Worm (Caenorhabditis elegans) whole organism, young adult: ENCODE results near the gene T08D10.4.

ENCODE experiments used
- B0035.1 ChIP-seq: sonication (generic microtip); optimal IDR thresholded peaks from 2 replicates; lab custom pipeline; 2016; ENCODE audit warnings: missing genetic modification characterization, mild to moderate bottlenecking, missing compliant biosample characterization, missing genotype, missing genetic modification reagents
- B0261.1 ChIP-seq: sonication (generic microtip); optimal IDR thresholded peaks from 2 replicates; lab custom pipeline; 2016; ENCODE audit warnings: mild to moderate bottlenecking, missing genetic modification characterization, moderate library complexity, missing compliant biosample characterization
- C17E4.6 ChIP-seq: fragments of 200-800 bp; sonication (Bioruptor generic); IDR thresholded peaks from 2 replicates; pipeline ENCODE4 v1.3.6; 2022; ENCODE audit warnings: missing genetic modification reagents, missing genetic modification characterization, missing compliant biosample characterization
- F22D6.2 ChIP-seq: sonication (generic microtip); optimal IDR thresholded peaks from 2 replicates; lab custom pipeline; 2016; ENCODE audit warnings: mild to moderate bottlenecking, missing genetic modification characterization, missing compliant biosample characterization
- F39B2.1 ChIP-seq: fragments of 200-800 bp; sonication (Bioruptor generic); IDR thresholded peaks from 2 replicates; pipeline ENCODE4 v1.3.6; 2022; ENCODE audit warnings: missing genetic modification reagents, missing genetic modification characterization, missing compliant biosample characterization
- F55B11.4 ChIP-seq: sonication (generic microtip); optimal IDR thresholded peaks from 2 replicates; lab custom pipeline; 2016; ENCODE audit warnings: missing compliant biosample characterization, missing genetic modification characterization, borderline replicate concordance; ENCODE audit not compliant: insufficient read depth
- F57C9.4 ChIP-seq: sonication (generic microtip); optimal IDR thresholded peaks from 2 replicates; lab custom pipeline; 2017; ENCODE audit warnings: mild to moderate bottlenecking, missing genetic modification characterization, missing compliant biosample characterization
- Y53F4B.3 ChIP-seq: fragments of 200-800 bp; sonication (Bioruptor generic); IDR thresholded peaks from 2 replicates; pipeline ENCODE4 v1.3.6; 2022; ENCODE audit warnings: missing genetic modification reagents, missing genetic modification characterization, missing compliant biosample characterization
- Y53G8AR.9 ChIP-seq: fragments of 200-800 bp; sonication (Bioruptor generic); conservative IDR thresholded peaks from 2 replicates; pipeline ENCODE4 v1.3.6; 2022; ENCODE audit warnings: missing genetic modification reagents, missing genetic modification characterization, missing compliant biosample characterization
- ama-1 ChIP-seq, 3 experiments: fragments of 150-350 bp in 1 of 3; sonication (generic microtip) in 2 of 3; optimal IDR thresholded peaks; 2 replicates each; lab custom pipeline; 2014 to 2018; ENCODE audit warnings: missing biosample characterization in 2 of 3, missing genetic modification characterization in 2 of 3, missing genetic modification reagents in 2 of 3
- athp-1 ChIP-seq: sonication (generic microtip); optimal IDR thresholded peaks from 2 replicates; lab custom pipeline; 2017; ENCODE audit warnings: mild to moderate bottlenecking, missing genetic modification characterization, missing compliant biosample characterization
- ceh-100 ChIP-seq: fragments of 200-800 bp; sonication (Bioruptor generic); IDR thresholded peaks from 2 replicates; pipeline ENCODE4 v1.3.6; 2022; ENCODE audit warnings: missing genetic modification reagents, missing genetic modification characterization, missing compliant biosample characterization
- ceh-27 ChIP-seq: fragments of 200-800 bp; sonication (Bioruptor generic); optimal IDR thresholded peaks from 2 replicates; lab custom pipeline; 2018; ENCODE audit warnings: mild to moderate bottlenecking, missing genetic modification characterization, moderate library complexity, missing compliant biosample characterization
- ceh-79 ChIP-seq: sonication (generic microtip); optimal IDR thresholded peaks from 2 replicates; lab custom pipeline; 2017; ENCODE audit warnings: mild to moderate bottlenecking, missing genetic modification characterization, missing compliant biosample characterization
- dox-1 ChIP-seq: fragments of 200-800 bp; sonication (Bioruptor generic); IDR thresholded peaks from 2 replicates; pipeline ENCODE4 v1.3.6; 2022; ENCODE audit warnings: missing genetic modification reagents, missing genetic modification characterization, missing compliant biosample characterization
- efl-1 ChIP-seq: fragments of 150-350 bp; optimal IDR thresholded peaks from 2 replicates; lab custom pipeline; 2014; ENCODE audit warnings: missing biosample characterization, missing genetic modification reagents, missing genetic modification characterization
- egl-44 ChIP-seq: fragments of 200-800 bp; sonication (Bioruptor generic); IDR thresholded peaks from 2 replicates; pipeline ENCODE4 v1.3.6; 2022; ENCODE audit warnings: missing genetic modification reagents, missing genetic modification characterization, missing compliant biosample characterization
- ets-4 ChIP-seq: fragments of 200-800 bp; sonication (Bioruptor generic); optimal IDR thresholded peaks from 2 replicates; lab custom pipeline; 2018; ENCODE audit warnings: mild to moderate bottlenecking, missing genetic modification characterization, missing compliant biosample characterization
- fkh-3 ChIP-seq: sonication (generic microtip); optimal IDR thresholded peaks from 2 replicates; lab custom pipeline; 2016; ENCODE audit warnings: mild to moderate bottlenecking, missing genetic modification characterization, missing compliant biosample characterization
- hlh-12 ChIP-seq: sonication (generic microtip); optimal IDR thresholded peaks from 2 replicates; lab custom pipeline; 2016; ENCODE audit warnings: missing genetic modification characterization, missing compliant biosample characterization
- hrde-1 ChIP-seq: sonication (generic microtip); optimal IDR thresholded peaks from 2 replicates; lab custom pipeline; 2016; ENCODE audit warnings: missing genetic modification characterization, mild to moderate bottlenecking, missing compliant biosample characterization, moderate library complexity, missing genotype, missing genetic modification reagents, borderline replicate concordance
- hsf-1 ChIP-seq: fragments of 200-800 bp; sonication (Bioruptor generic); IDR thresholded peaks from 2 replicates; pipeline ENCODE4 v1.3.6; 2022; ENCODE audit warnings: missing genetic modification reagents, missing genetic modification characterization, missing compliant biosample characterization
- lin-40 ChIP-seq: sonication (generic microtip); optimal IDR thresholded peaks from 2 replicates; lab custom pipeline; 2016; ENCODE audit warnings: missing genetic modification characterization, mild to moderate bottlenecking, missing compliant biosample characterization, missing genotype, missing genetic modification reagents
- madf-3 ChIP-seq: fragments of 200-800 bp; sonication (Bioruptor generic); IDR thresholded peaks from 2 replicates; pipeline ENCODE4 v1.3.6; 2022; ENCODE audit warnings: missing genetic modification reagents, missing genetic modification characterization, missing compliant biosample characterization
- madf-6 ChIP-seq: fragments of 200-800 bp; sonication (Bioruptor generic); IDR thresholded peaks from 2 replicates; pipeline ENCODE4 v1.3.6; 2022; ENCODE audit warnings: missing genetic modification reagents, missing genetic modification characterization, missing compliant biosample characterization
- madf-8 ChIP-seq: fragments of 200-800 bp; sonication (Bioruptor generic); conservative IDR thresholded peaks from 2 replicates; pipeline ENCODE4 v1.3.6; 2022; ENCODE audit warnings: missing genetic modification reagents, missing genetic modification characterization, missing compliant biosample characterization
- mxl-1 ChIP-seq: sonication (generic microtip); optimal IDR thresholded peaks from 2 replicates; lab custom pipeline; 2016; ENCODE audit warnings: missing genetic modification characterization, missing compliant biosample characterization
- nfya-1 ChIP-seq: sonication (generic microtip); optimal IDR thresholded peaks from 2 replicates; lab custom pipeline; 2017; ENCODE audit warnings: antibody characterized with exemption, missing compliant biosample characterization, missing genetic modification characterization, borderline replicate concordance; ENCODE audit not compliant: insufficient read depth
- nhr-80 ChIP-seq: sonication (generic microtip); optimal IDR thresholded peaks from 2 replicates; lab custom pipeline; 2016; ENCODE audit warnings: missing genetic modification characterization, missing compliant biosample characterization
- nhr-90 ChIP-seq: sonication (generic microtip); optimal IDR thresholded peaks from 2 replicates; lab custom pipeline; 2016; ENCODE audit warnings: missing genotype, mild to moderate bottlenecking, missing genetic modification characterization, missing compliant biosample characterization
- pha-4 ChIP-seq: fragments of 150-350 bp; sonication (generic microtip); optimal IDR thresholded peaks from 2 replicates; lab custom pipeline; 2014; ENCODE audit warnings: missing biosample characterization, missing genetic modification reagents, missing genetic modification characterization
- sdz-38 ChIP-seq: sonication (generic microtip); optimal IDR thresholded peaks from 2 replicates; lab custom pipeline; 2016; ENCODE audit warnings: missing genotype, missing genetic modification characterization, missing compliant biosample characterization
- snpc-1.1 ChIP-seq: sonication (generic microtip); optimal IDR thresholded peaks from 2 replicates; lab custom pipeline; 2017; ENCODE audit warnings: missing genetic modification characterization, mild to moderate bottlenecking, missing compliant biosample characterization, antibody characterized with exemption, moderate library complexity, missing genotype, missing genetic modification reagents; ENCODE audit not compliant: insufficient read depth
- snpc-1.3 ChIP-seq: sonication (generic microtip); optimal IDR thresholded peaks from 2 replicates; lab custom pipeline; 2017; ENCODE audit warnings: missing genetic modification characterization, mild to moderate bottlenecking, missing compliant biosample characterization, antibody characterized with exemption, moderate library complexity, missing genotype, missing genetic modification reagents; ENCODE audit not compliant: insufficient read depth
- snpc-3.4 ChIP-seq: sonication (generic microtip); optimal IDR thresholded peaks from 2 replicates; lab custom pipeline; 2017; ENCODE audit warnings: missing genetic modification characterization, mild to moderate bottlenecking, missing compliant biosample characterization, antibody characterized with exemption, moderate library complexity, missing genotype, missing genetic modification reagents
- tbp1 ChIP-seq: fragments of 200-800 bp; sonication (Bioruptor generic); optimal IDR thresholded peaks from 2 replicates; lab custom pipeline; 2018; ENCODE audit warnings: mild to moderate bottlenecking, missing genetic modification characterization, missing compliant biosample characterization
- zim-3 ChIP-seq: sonication (generic microtip); optimal IDR thresholded peaks from 2 replicates; lab custom pipeline; 2017; ENCODE audit warnings: mild to moderate bottlenecking, missing genetic modification characterization, moderate library complexity, missing compliant biosample characterization
- ztf-18 ChIP-seq: sonication (generic microtip); optimal IDR thresholded peaks from 2 replicates; lab custom pipeline; 2016; ENCODE audit warnings: missing genotype, mild to moderate bottlenecking, missing genetic modification characterization, missing compliant biosample characterization
- ztf-26 ChIP-seq: sonication (generic microtip); optimal IDR thresholded peaks from 2 replicates; lab custom pipeline; 2017; ENCODE audit warnings: missing genetic modification characterization, missing compliant biosample characterization
- ztf-28 ChIP-seq: fragments of 200-800 bp; sonication (Bioruptor generic); IDR thresholded peaks from 2 replicates; pipeline ENCODE4 v1.3.6; 2022; ENCODE audit warnings: missing genetic modification reagents, missing genetic modification characterization, missing compliant biosample characterization

Gene T08D10.4

DNA sequence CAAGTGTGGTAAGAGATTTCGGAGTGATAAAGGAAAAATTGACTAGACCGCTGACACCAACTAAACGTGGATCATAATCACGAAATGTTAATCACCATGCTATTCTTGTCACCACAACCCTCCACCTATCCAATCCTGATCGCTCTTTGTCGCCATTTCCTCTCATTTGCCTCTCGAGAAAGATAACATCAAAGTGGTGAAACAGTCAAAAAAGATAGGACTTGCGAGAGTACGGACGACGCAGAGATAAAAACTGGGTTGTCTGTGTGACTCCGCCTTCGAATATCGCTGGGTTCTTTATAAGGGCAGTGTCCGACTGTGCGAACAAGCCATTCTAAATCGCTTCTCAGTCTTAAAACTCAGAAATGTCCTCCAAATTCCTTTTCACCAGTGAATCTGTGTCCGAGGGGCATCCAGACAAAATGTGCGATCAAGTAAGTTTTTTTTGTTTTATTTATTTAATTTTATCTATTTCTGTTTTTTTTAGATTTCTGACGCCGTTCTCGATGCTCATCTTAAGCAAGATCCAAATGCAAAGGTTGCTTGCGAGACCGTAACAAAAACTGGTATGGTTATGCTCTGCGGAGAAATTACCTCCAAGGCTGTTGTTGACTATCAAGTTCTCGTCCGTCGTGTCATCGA lies 12.7 kb upstream of the T08D10.4 start, which contains the start of gene sams-1:
sams-1 (plus strand) TSS at position 300 of the 642 bp plus-strand sequence.
- TF ChIP-seq egl-44 (no peak), dox-1 (GFP tag; lab: Robert Waterston, UW) (0 out of 2 replicates have a peak, but pooled peaks have one; percentile 6), nhr-80 (peak; percentile 8), ceh-79 (no peak), ama-1 (optimal IDR thresholded peaks at IDR 0.05; lab: Kevin White, UChicago) (peak; percentile 77), ama-1 (GFP tag; optimal IDR thresholded peaks at IDR 0.05; lab: Kevin White, UChicago) (no peak)

DNA sequence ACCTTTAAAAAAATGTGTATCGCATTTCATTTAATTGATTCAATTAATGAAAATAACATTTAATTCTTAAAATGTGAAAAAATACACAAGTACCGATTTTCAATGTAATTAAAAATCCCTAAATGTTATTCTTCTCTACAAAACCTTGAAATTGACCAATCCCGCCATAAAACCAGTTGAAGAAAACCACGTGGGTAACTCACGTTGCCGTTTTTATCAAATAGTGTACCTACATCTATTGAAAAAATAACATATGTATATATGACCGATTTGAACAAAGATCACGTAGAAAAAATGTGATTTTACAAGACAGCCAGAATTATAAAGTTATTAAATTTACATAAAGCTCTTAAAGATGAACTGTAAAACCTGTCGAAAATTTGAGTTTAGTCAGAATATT lies 12.0 kb upstream of the T08D10.4 start:
- TF ChIP-seq madf-8 (GFP tag; lab: Robert Waterston, UW) (no peak), hlh-12 (no peak), F57C9.4 (tag; lab: Kevin White, UChicago) (no peak)

DNA sequence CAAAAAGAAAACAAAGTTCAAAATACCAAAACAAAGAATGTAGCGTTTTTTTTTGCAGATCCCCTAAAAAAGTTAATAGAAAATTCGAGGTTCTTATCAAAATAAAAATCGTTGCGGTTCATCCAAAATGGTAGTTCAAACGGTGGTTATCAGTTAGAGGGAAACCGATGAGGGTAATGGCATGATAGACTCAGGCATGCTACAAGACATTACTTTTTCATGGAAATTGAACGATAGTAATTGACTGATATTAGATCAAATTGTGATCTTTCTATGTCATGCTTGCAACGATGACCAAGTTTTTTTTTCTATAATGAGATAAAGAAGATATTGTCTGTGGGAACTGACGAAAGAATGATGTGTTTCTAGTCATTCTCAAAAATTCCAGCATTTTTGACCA lies 11.4 kb upstream of the T08D10.4 start:
- TF ChIP-seq nhr-80 (peak; percentile 81), pha-4 (tag; lab: Kevin White, UChicago) (no peak), tbp1 (GFP tag; lab: Kevin White, UChicago) (no peak), ceh-100 (GFP tag; lab: Robert Waterston, UW) (no peak), C17E4.6 (GFP tag; lab: Robert Waterston, UW) (no peak), hrde-1 (tag; lab: Kevin White, UChicago) (no peak), lin-40 (tag; lab: Kevin White, UChicago) (peak; percentile 7), ztf-26 (peak; percentile 4), Y53F4B.3 (no peak), snpc-1.3 (no peak)

DNA sequence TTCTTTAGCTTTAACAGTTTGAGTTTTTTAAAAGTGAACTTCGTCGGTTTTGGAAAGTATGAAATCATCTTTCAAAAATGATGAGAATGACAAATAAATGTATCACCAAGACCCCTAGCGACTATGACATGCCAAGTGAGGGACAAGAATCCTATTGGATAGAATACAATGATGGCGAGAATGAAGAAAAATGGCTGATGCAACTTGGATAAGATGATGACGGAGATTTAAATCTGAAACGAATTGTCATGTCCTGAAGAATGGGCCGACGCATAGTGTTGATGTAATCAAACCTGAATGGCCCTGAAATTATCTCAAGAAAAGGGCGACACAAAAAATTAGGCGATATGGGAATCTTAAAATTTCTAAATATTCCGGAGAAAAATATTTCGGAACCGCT lies 10.5 kb upstream of the T08D10.4 start:
- TF ChIP-seq ets-4 (GFP tag; lab: Kevin White, UChicago) (no peak), sdz-38 (tag; lab: Kevin White, UChicago) (no peak), hsf-1 (GFP tag; lab: Robert Waterston, UW) (no peak), B0261.1 (tag; lab: Kevin White, UChicago) (no peak), zim-3 (tag; lab: Kevin White, UChicago) (no peak), ztf-18 (no peak), nhr-90 (tag; lab: Kevin White, UChicago) (no peak), efl-1 (GFP tag; lab: Kevin White, UChicago) (no peak), Y53F4B.3 (no peak), nhr-80 (no peak), F22D6.2 (tag; lab: Kevin White, UChicago) (no peak), dox-1 (GFP tag; lab: Robert Waterston, UW) (no peak), Y53G8AR.9 (GFP tag; lab: Robert Waterston, UW) (no peak), snpc-3.4 (tag; lab: Kevin White, UChicago) (no peak), ceh-27 (no peak)

DNA sequence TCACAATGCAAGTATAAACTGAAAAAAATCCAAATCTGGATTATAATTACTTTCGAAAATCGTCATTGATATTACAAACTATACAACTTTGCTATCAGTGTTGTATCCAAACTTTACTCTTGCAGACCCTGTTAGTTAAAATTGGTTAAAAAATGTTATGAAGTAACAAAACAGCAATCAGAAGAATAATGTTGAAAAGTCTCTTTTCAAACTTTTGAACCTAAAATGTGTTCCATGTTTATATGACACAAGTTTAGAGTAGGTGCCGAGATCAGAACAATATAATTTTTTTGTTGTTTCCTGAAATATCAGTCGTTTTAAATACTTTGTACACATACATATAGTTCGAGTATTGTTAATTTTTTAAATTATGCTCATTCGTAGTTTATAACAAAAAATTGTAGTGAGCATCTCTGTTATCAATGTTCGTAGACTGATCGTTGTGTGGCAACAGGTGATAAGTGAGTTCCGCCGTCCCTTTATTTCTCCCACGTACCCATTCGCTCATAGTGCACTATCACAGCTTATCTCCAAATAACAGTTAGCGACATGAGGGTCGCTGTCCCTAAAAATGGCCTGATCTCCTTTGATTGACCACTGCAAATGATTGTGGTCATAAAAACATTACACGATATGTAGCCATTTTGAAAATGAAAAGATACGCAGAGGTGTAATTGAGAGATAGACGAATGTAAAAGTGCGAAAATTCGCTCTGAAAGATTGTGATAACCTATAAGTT lies 9.1 kb upstream of the T08D10.4 start:
- peak; percentile 94 for TF ChIP-seq nhr-80
- no peak for TF ChIP-seq fkh-3 (tag; lab: Kevin White, UChicago)
- TF ChIP-seq madf-3 (GFP tag; lab: Robert Waterston, UW), result no peak
- no peak; the same call in 1 of the 2 replicates for TF ChIP-seq dox-1 (GFP tag; lab: Robert Waterston, UW)
- TF ChIP-seq B0035.1, result no peak
- TF ChIP-seq F39B2.1 (GFP tag; lab: Robert Waterston, UW), result no peak
- no peak for TF ChIP-seq efl-1 (GFP tag; lab: Kevin White, UChicago)
- no peak for TF ChIP-seq mxl-1 (tag; lab: Kevin White, UChicago)
- no peak for TF ChIP-seq madf-6 (GFP tag; lab: Robert Waterston, UW)
- TF ChIP-seq athp-1, result no peak
- TF ChIP-seq snpc-1.1 (tag; lab: Kevin White, UChicago), result no peak
- no peak for TF ChIP-seq ztf-28
- TF ChIP-seq nfya-1 (tag; lab: Kevin White, UChicago), result no peak
- no peak for TF ChIP-seq F22D6.2 (tag; lab: Kevin White, UChicago)
- TF ChIP-seq F55B11.4, result no peak
